Fruit fly (Drosophila melanogaster): Measurements from ENCODE around the gene Torsin.

Torsin gene

DNA sequence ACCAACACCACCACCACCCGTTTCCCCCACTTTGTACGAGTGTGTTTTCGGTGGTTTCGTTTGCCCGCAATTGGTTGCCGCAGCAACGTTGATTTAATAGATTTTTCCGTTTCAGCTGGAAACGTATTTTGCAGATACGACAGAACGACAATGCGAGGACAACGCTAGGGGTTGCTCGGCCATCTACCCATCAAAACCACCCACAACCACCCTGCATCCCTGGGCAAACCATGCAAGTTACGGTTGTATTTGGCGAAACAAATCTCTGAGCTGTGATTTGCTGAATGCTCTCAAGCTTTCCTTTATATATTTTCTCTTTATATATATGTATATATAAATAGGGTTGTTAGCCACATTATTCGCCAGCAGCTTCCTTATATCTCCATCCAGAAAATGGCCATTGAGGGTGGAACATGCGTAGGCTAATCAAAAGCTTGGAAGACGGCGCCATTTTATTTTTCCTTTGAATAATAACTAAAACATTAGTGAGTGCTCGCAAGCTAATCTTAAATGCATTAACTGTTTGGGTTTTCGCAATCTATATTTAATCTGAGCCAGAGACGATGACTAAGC is 49.8 kb downstream of the Torsin start:
- no peak for TF ChIP-seq Sox15 (GFP tag; optimal IDR thresholded peaks at IDR 0.05)
- TF ChIP-seq svp (GFP tag), result no peak
- no peak for TF ChIP-seq esn (GFP tag; optimal IDR thresholded peaks at IDR 0.05)

All from whole organism, prepupa.